Worm (Caenorhabditis elegans): Measurements from ENCODE around the gene srw-107.

- no peak for TF ChIP-seq nhr-179 (tag; optimal IDR thresholded peaks at IDR 0.05)
- no peak for TF ChIP-seq cebp-1 (GFP tag; IDR thresholded peaks at IDR 0.05)
- no peak for TF ChIP-seq cebp-1 (tag; optimal IDR thresholded peaks at IDR 0.05)
- no peak for TF ChIP-seq hmg-20 (GFP tag; IDR thresholded peaks at IDR 0.05)
- no peak for TF ChIP-seq ceh-91 (GFP tag; IDR thresholded peaks at IDR 0.05)
- TF ChIP-seq ZK185.1 (tag; optimal IDR thresholded peaks at IDR 0.05; ENCODE audit: poor library complexity, severe bottlenecking): no peak
- no peak for TF ChIP-seq ccch-3 (GFP tag; optimal IDR thresholded peaks at IDR 0.05)
Observed at ce11 chrV:519445-519844, 2.0 kb downstream of the srw-107 start, which contains the start of gene nhr-210.

Data from whole organism, young adult.